Fruit fly (Drosophila melanogaster): ENCODE measurements around the gene CG15169.
A peak's percentile ranks its signal among the peaks of the same experiment; 100 is the strongest.

Gene CG15169

dm6 chr2L:18948065-18948723 is 42.6 kb upstream of the CG15169 start (continued):
- TF ChIP-seq gsb-n (tag; optimal IDR thresholded peaks at IDR 0.05) (peak; percentile 78), CG16779 (GFP tag; IDR thresholded peaks at IDR 0.05) (no peak), CG12744 (GFP tag; optimal IDR thresholded peaks at IDR 0.05) (no peak), CG30403 (GFP tag; optimal IDR thresholded peaks at IDR 0.05) (peak; percentile 77), CG17612 (GFP tag; IDR thresholded peaks at IDR 0.05) (no peak), CG10431 (GFP tag; optimal IDR thresholded peaks at IDR 0.05) (peak; percentile 66), zen2 (GFP tag; IDR thresholded peaks at IDR 0.05; ENCODE audit: partially characterized antibody) (no peak), trem (tag; optimal IDR thresholded peaks at IDR 0.05) (peak; percentile 28), seq (GFP tag; IDR thresholded peaks at IDR 0.05) (no peak), Oli (tag; optimal IDR thresholded peaks at IDR 0.05) (peak; percentile 86), Ets97D (GFP tag; optimal IDR thresholded peaks at IDR 0.05) (no peak), CG7839 (tag; optimal IDR thresholded peaks at IDR 0.05) (peak; percentile 75), CG33557 (GFP tag; optimal IDR thresholded peaks at IDR 0.05) (peak; percentile 79), CG17568 (GFP tag; optimal IDR thresholded peaks at IDR 0.05) (peak; percentile 47), bigmax (GFP tag; optimal IDR thresholded peaks at IDR 0.05) (no peak), pzg (GFP tag; optimal IDR thresholded peaks at IDR 0.05) (no peak), bcd (GFP tag; optimal IDR thresholded peaks at IDR 0.05) (peak; percentile 46), CG10209 (GFP tag; optimal IDR thresholded peaks at IDR 0.05) (peak; percentile 77), cg (GFP tag; optimal IDR thresholded peaks at IDR 0.05) (no peak), CG12299 (tag; optimal IDR thresholded peaks at IDR 0.05) (peak; percentile 34), grau (tag; optimal IDR thresholded peaks at IDR 0.05) (peak; percentile 81), Bdp1 (GFP tag; optimal IDR thresholded peaks at IDR 0.05) (no peak), Atf-2 (GFP tag; optimal IDR thresholded peaks at IDR 0.05) (peak; percentile 39), psq (GFP tag; optimal IDR thresholded peaks at IDR 0.05) (peak; percentile 48), CG7963 (GFP tag; IDR thresholded peaks at IDR 0.05; ENCODE audit: partially characterized antibody) (no peak), YL-1 (GFP tag; optimal IDR thresholded peaks at IDR 0.05) (no peak), ab (GFP tag; optimal IDR thresholded peaks at IDR 0.05) (no peak), CG12942 (GFP tag; optimal IDR thresholded peaks at IDR 0.05) (peak; percentile 48), Dip3 (GFP tag; optimal IDR thresholded peaks at IDR 0.05) (peak; percentile 3), Camta (GFP tag; optimal IDR thresholded peaks at IDR 0.05) (peak; percentile 46), CG11696 (GFP tag; IDR thresholded peaks at IDR 0.05) (0 out of 2 replicates have a peak, but pooled peaks have one; percentile 22), Dad (GFP tag; optimal IDR thresholded peaks at IDR 0.05) (no peak), CG15601 (tag; optimal IDR thresholded peaks at IDR 0.05) (peak; percentile 85), sug (tag; optimal IDR thresholded peaks at IDR 0.05) (no peak), ase (GFP tag; IDR thresholded peaks at IDR 0.05) (no peak), HLH4C (GFP tag; IDR thresholded peaks at IDR 0.05; ENCODE audit: partially characterized antibody) (no peak), CG7745 (tag; optimal IDR thresholded peaks at IDR 0.05) (no peak), Atf6 (GFP tag; IDR thresholded peaks at IDR 0.05) (no peak), CG7786 (GFP tag; optimal IDR thresholded peaks at IDR 0.05) (peak; percentile 19), exex (tag; optimal IDR thresholded peaks at IDR 0.05) (no peak), Abd-B (GFP tag; optimal IDR thresholded peaks at IDR 0.05) (peak; percentile 47), lola (GFP tag; optimal IDR thresholded peaks at IDR 0.05) (peak in 1 of 3 experiments; percentile 92), run (tag; optimal IDR thresholded peaks at IDR 0.05) (peak; percentile 65), HLH3B (GFP tag; IDR thresholded peaks at IDR 0.05) (peak; percentile 49; the same call in 1 of the 2 replicates), Med (GFP tag) (peak; percentile 56), CG4282 (GFP tag; optimal IDR thresholded peaks at IDR 0.05) (no peak), Deaf1 (tag; optimal IDR thresholded peaks at IDR 0.05) (no peak), nom (GFP tag; optimal IDR thresholded peaks at IDR 0.05) (peak; percentile 52), fu2 (GFP tag; optimal IDR thresholded peaks at IDR 0.05) (no peak)

All from whole organism, embryonic.